Worm (Caenorhabditis elegans) whole organism, L1 larva: ENCODE results near the gene F29G9.1.

Source experiments
- F16B12.6 ChIP-seq: fragments of 150-350 bp; optimal IDR thresholded peaks from 2 replicates; lab custom pipeline; 2014; ENCODE audit warnings: missing biosample characterization, missing genetic modification characterization
- ceh-82 ChIP-seq, 3 experiments: fragments of 150-350 bp in 1 of 3; sonication (generic microtip) in 2 of 3; optimal IDR thresholded peaks; 2 replicates each; lab custom pipeline; 2014 to 2017; ENCODE audit warnings: missing biosample characterization in 3 of 3, missing genetic modification characterization in 3 of 3
- egl-27 ChIP-seq, 2 experiments: fragments of 150-350 bp in 1 of 2; sonication (generic microtip); optimal IDR thresholded peaks; 3 replicates each; lab custom pipeline; 2017 to 2018; ENCODE audit warnings: missing biosample characterization in 2 of 2, missing genetic modification characterization in 2 of 2, missing genetic modification reagents in 2 of 2
- ets-5 ChIP-seq: fragments of 200-800 bp; sonication (Bioruptor generic); IDR thresholded peaks from 2 replicates; pipeline ENCODE4 v1.3.6; 2022; ENCODE audit warnings: missing genetic modification characterization, missing compliant biosample characterization
- nhr-71 ChIP-seq: sonication (generic microtip); optimal IDR thresholded peaks from 2 replicates; lab custom pipeline; 2016; ENCODE audit warnings: mild to moderate bottlenecking, missing genetic modification characterization, moderate library complexity, missing compliant biosample characterization
- rnt-1 ChIP-seq: sonication (generic microtip); optimal IDR thresholded peaks from 2 replicates; lab custom pipeline; 2016; ENCODE audit warnings: mild to moderate bottlenecking, missing genetic modification characterization, moderate library complexity, missing compliant biosample characterization
- snpc-4 ChIP-seq: fragments of 150-350 bp; optimal IDR thresholded peaks from 2 replicates; lab custom pipeline; 2014; ENCODE audit warnings: missing biosample characterization, missing genetic modification characterization
- sptf-1 ChIP-seq: fragments of 150-350 bp; optimal IDR thresholded peaks from 2 replicates; lab custom pipeline; 2014; ENCODE audit warnings: missing biosample characterization, missing genetic modification characterization
- unc-130 ChIP-seq: fragments of 150-350 bp; optimal IDR thresholded peaks from 2 replicates; lab custom pipeline; 2017; ENCODE audit warnings: missing biosample characterization, missing genetic modification characterization, inconsistent platforms
- unc-62 ChIP-seq: fragments of 150-350 bp; optimal IDR thresholded peaks from 2 replicates; lab custom pipeline; 2014; ENCODE audit warnings: missing biosample characterization, missing genetic modification reagents, missing genetic modification characterization

ce11 chrV:6043275-6044271, 4.7 kb downstream of the F29G9.1 start, which contains the start of gene cpi-2:
- TF ChIP-seq unc-130 (tag; lab: Kevin White, UChicago) (no peak), ets-5 (no peak), nhr-71 (peak; percentile 45), unc-62 (GFP tag; lab: Kevin White, UChicago) (no peak), snpc-4 (tag; lab: Kevin White, UChicago) (no peak), ceh-82 (tag; optimal IDR thresholded peaks at IDR 0.05; lab: Kevin White, UChicago) (peak in 1 of 3 experiments; percentile 17), F16B12.6 (tag; lab: Kevin White, UChicago) (peak; percentile 77), sptf-1 (tag; lab: Kevin White, UChicago) (no peak), rnt-1 (tag; lab: Kevin White, UChicago) (peak; percentile 58), egl-27 (tag; optimal IDR thresholded peaks at IDR 0.05; lab: Kevin White, UChicago) (no peak)
